Fruit fly (Drosophila melanogaster): ENCODE results near the gene GstD9.

The GstD9 gene

DNA sequence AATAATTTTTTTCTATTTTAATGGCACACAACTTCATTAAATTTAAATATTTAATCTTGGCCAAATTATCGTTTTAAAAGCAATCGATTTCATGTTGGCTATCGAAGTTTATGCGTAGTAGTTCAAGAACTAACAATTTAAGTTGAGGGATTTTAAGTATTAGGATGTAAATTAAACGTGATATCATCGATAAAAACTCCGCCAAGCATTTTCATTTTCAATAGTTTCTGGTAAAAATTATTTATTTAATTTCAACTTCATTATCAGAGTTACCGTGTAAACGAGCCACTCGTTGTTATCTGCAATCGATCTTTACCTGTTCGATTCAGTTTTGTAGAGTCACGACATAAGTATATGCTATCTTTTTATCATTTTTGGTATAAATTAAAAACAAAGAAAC lies 35.6 kb upstream of the GstD9 start (continued):
- peak; percentile 76; the same call in 2 of the 3 replicates for TF ChIP-seq jigr1 (GFP tag; IDR thresholded peaks at IDR 0.05)
- TF ChIP-seq fd102C (GFP tag; optimal IDR thresholded peaks at IDR 0.05): peak; percentile 92
- TF ChIP-seq CG12155 (GFP tag; optimal IDR thresholded peaks at IDR 0.05): peak; percentile 96
- TF ChIP-seq CG9727 (GFP tag; optimal IDR thresholded peaks at IDR 0.05): peak; percentile 98
- peak; percentile 97 for TF ChIP-seq CG1792 (GFP tag; optimal IDR thresholded peaks at IDR 0.05)
- peak; percentile 99 for TF ChIP-seq CG33557 (GFP tag; optimal IDR thresholded peaks at IDR 0.05)
- TF ChIP-seq CG6689 (GFP tag; IDR thresholded peaks at IDR 0.05): peak; percentile 97
- TF ChIP-seq CG5180 (GFP tag; optimal IDR thresholded peaks at IDR 0.05): peak; percentile 91
- peak; percentile 98 for TF ChIP-seq CG17912 (GFP tag; optimal IDR thresholded peaks at IDR 0.05)
- peak; percentile 84 for TF ChIP-seq CG16815 (GFP tag; optimal IDR thresholded peaks at IDR 0.05)
- peak; percentile 86 for TF ChIP-seq Neu2 (GFP tag; optimal IDR thresholded peaks at IDR 0.05; ENCODE audit: borderline replicate concordance)
- TF ChIP-seq Hmr (GFP tag; optimal IDR thresholded peaks at IDR 0.05): peak; percentile 97
- TF ChIP-seq pan (optimal IDR thresholded peaks at IDR 0.05): no peak
- TF ChIP-seq pan (GFP tag; optimal IDR thresholded peaks at IDR 0.05 in 1 of 2, IDR thresholded peaks at IDR 0.05 in 1 of 2): peak in 1 of 2 experiments; percentile 97
- TF ChIP-seq Chrac-16 (GFP tag; optimal IDR thresholded peaks at IDR 0.05): peak; percentile 94
- peak; percentile 94 for TF ChIP-seq CG15011 (GFP tag; optimal IDR thresholded peaks at IDR 0.05)
- TF ChIP-seq hb (GFP tag; IDR thresholded peaks at IDR 0.05; ENCODE audit: partially characterized antibody): no peak
- TF ChIP-seq CG6813 (GFP tag; optimal IDR thresholded peaks at IDR 0.05): peak; percentile 99
- TF ChIP-seq ara (GFP tag; IDR thresholded peaks at IDR 0.05): peak; percentile 99
- TF ChIP-seq CG32532 (GFP tag; IDR thresholded peaks at IDR 0.05): peak; percentile 96
- peak; percentile 97 for TF ChIP-seq HLH3B (GFP tag; IDR thresholded peaks at IDR 0.05)
- peak; percentile 84 for TF ChIP-seq toy (GFP tag; IDR thresholded peaks at IDR 0.05)
- TF ChIP-seq tll (GFP tag; optimal IDR thresholded peaks at IDR 0.05): peak in 1 of 2 experiments; percentile 76
- TF ChIP-seq CG34422 (GFP tag; IDR thresholded peaks at IDR 0.05): peak; percentile 96
- TF ChIP-seq CG3726 (GFP tag; IDR thresholded peaks at IDR 0.05): peak; percentile 89
- peak; percentile 96 for TF ChIP-seq ken (GFP tag; IDR thresholded peaks at IDR 0.05)
- TF ChIP-seq dysf (GFP tag; IDR thresholded peaks at IDR 0.05): peak; percentile 97
- TF ChIP-seq Hr51 (GFP tag; optimal IDR thresholded peaks at IDR 0.05): peak; percentile 92 to 99
- TF ChIP-seq CG3065 (GFP tag; optimal IDR thresholded peaks at IDR 0.05): peak; percentile 89
- peak; percentile 88 for TF ChIP-seq Lim3 (GFP tag; IDR thresholded peaks at IDR 0.05)
- peak; percentile 92 for TF ChIP-seq Oaz (GFP tag; IDR thresholded peaks at IDR 0.05)
- TF ChIP-seq gt (GFP tag; IDR thresholded peaks at IDR 0.05): peak; percentile 85
- TF ChIP-seq CG1832 (GFP tag; optimal IDR thresholded peaks at IDR 0.05): no peak
- TF ChIP-seq CG7928 (GFP tag; optimal IDR thresholded peaks at IDR 0.05): peak; percentile 88
- TF ChIP-seq dimm (GFP tag; IDR thresholded peaks at IDR 0.05): peak; percentile 86
- peak; percentile 92 for TF ChIP-seq wek (GFP tag; optimal IDR thresholded peaks at IDR 0.05)
- TF ChIP-seq CG1647 (GFP tag; optimal IDR thresholded peaks at IDR 0.05): peak; percentile 98
- peak; percentile 75; the same call in 2 of the 3 replicates for TF ChIP-seq CG6175 (GFP tag; IDR thresholded peaks at IDR 0.05)
- peak; percentile 95 for TF ChIP-seq CG11696 (GFP tag; IDR thresholded peaks at IDR 0.05)
- peak; percentile 94 for TF ChIP-seq CG4707 (GFP tag; optimal IDR thresholded peaks at IDR 0.05)
- TF ChIP-seq CG34224 (GFP tag; IDR thresholded peaks at IDR 0.05; ENCODE audit: partially characterized antibody): peak; percentile 55; the same call in 1 of the 3 replicates
- peak; percentile 100 for TF ChIP-seq dmrt99B (tag; optimal IDR thresholded peaks at IDR 0.05)
- TF ChIP-seq CG15479 (GFP tag; optimal IDR thresholded peaks at IDR 0.05): peak; percentile 71
- TF ChIP-seq nau (GFP tag; optimal IDR thresholded peaks at IDR 0.05): peak; percentile 99
- peak; percentile 97 for TF ChIP-seq az2 (GFP tag; optimal IDR thresholded peaks at IDR 0.05)
- peak in 1 of 3 experiments; percentile 99 for TF ChIP-seq lola (GFP tag; optimal IDR thresholded peaks at IDR 0.05)
- TF ChIP-seq gsb-n (tag; optimal IDR thresholded peaks at IDR 0.05): peak; percentile 98
- TF ChIP-seq CG12744 (GFP tag; optimal IDR thresholded peaks at IDR 0.05): peak; percentile 94
- TF ChIP-seq MESR4 (GFP tag; optimal IDR thresholded peaks at IDR 0.05): peak; percentile 73
- TF ChIP-seq chn (GFP tag; optimal IDR thresholded peaks at IDR 0.05): peak; percentile 95
